Fruit fly (Drosophila melanogaster) whole organism: ENCODE results near the gene CG16825.

Experiments
- CG8478 ChIP-seq: fragments of >200 bp; optimal IDR thresholded peaks from 2 replicates; lab custom pipeline; 2018; ENCODE audit warnings: inconsistent platforms
- Dll ChIP-seq: fragments of >200 bp; optimal IDR thresholded peaks from 2 replicates; lab custom pipeline; 2017
- EcR ChIP-seq, 2 experiments: fragments of >200 bp; optimal IDR thresholded peaks; 2 replicates each; lab custom pipeline; 2017; ENCODE audit warnings: missing biosample characterization in 2 of 2, missing genetic modification characterization in 2 of 2, missing genetic modification reagents in 2 of 2
- pan ChIP-seq: fragments of >200 bp; optimal IDR thresholded peaks from 2 replicates; lab custom pipeline; 2017
- psq ChIP-seq: fragments of >200 bp; optimal IDR thresholded peaks from 2 replicates; lab custom pipeline; 2017
- usp ChIP-seq: fragments of >200 bp; optimal IDR thresholded peaks from 2 replicates; lab custom pipeline; 2017; ENCODE audit warnings: missing biosample characterization, missing genetic modification characterization, mixed read lengths

The CG16825 gene

DNA sequence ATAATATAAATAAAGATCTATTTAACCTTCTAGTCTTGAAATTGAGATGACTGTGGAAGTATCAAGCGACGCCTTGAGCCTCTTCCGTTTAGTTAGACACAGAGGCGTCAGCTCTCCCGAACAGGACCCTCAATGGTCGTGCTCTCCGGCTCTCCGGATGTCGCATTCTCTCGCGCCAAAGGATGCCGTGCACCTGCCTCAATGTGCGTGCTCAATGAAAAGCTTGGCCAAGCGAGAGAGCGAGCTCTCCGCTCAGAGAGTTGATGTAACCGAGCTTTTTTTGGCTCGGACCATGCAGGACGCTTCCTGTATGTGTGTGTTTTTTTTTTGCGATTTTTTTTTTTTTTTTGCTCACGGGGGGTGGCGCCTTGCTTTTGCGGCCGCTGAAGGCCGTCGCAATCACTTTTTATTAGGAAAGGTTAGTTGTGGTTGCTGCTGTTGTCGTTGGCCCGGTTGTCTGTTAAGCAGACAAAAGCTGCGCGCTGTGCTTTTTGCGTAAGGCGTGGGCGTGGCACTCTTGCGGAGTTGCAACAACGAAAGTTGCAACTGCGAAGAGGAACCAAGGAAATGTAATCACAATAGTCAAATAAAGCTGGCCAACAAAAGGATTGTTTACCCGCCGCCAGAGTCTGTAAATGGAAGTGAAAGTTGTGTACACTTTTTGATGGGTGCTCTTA, 27.4 kb downstream of the CG16825 start:
- TF ChIP-seq EcR (GFP tag; optimal IDR thresholded peaks at IDR 0.05; lab: Kevin White, UChicago) (no peak), Dll (peak; percentile 62)

DNA sequence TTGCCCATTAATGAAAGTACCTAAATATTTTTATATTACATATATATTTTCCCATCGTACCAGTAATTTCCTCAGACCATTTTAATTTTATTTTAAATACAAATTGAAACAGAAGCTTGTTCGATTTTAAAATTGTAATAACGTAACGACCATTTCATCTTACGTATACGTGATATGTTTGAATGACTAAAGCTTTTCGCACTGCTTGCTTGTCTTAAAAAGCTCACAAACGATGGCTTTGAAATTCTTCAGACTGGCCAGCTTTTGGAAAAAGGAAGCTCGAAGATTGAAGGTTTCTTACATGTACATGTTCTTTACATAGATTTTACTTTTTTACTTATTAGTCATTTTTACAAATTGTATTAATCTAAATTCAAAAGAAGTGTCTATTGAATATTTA, 28.1 kb downstream of the CG16825 start:
- TF ChIP-seq CG8478 (lab: Kevin White, UChicago) (no peak), usp (GFP tag; lab: Kevin White, UChicago) (no peak), Dll (no peak)

DNA sequence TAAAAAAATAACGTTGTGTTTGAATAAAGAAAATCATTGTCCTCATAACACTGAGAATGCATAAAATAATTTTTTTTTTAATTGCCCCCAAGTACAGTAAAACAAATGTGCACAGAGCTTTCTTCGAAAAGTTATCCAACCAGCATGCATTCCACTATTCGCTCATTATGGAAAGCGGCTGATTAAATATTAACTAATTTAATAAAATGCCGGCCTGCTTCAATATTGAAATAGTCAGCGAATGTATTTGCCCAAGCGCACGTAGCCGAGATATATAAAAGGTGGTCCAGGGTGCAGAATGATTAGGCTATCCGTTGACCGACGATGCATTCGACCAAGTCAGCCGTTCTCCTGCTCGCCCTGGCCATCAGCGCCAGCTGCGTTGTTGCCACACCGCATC, 42.9 kb downstream of the CG16825 start, which contains the start of gene CG16826:
TSS of gene CG16826 (plus strand) at position 301 of the 400 bp plus-strand sequence.
- TF ChIP-seq pan (lab: Kevin White, UChicago) (no peak), CG8478 (lab: Kevin White, UChicago) (no peak), psq (lab: Kevin White, UChicago) (no peak), EcR (GFP tag; optimal IDR thresholded peaks at IDR 0.05; lab: Kevin White, UChicago) (no peak), usp (GFP tag; lab: Kevin White, UChicago) (no peak), Dll (no peak)

DNA sequence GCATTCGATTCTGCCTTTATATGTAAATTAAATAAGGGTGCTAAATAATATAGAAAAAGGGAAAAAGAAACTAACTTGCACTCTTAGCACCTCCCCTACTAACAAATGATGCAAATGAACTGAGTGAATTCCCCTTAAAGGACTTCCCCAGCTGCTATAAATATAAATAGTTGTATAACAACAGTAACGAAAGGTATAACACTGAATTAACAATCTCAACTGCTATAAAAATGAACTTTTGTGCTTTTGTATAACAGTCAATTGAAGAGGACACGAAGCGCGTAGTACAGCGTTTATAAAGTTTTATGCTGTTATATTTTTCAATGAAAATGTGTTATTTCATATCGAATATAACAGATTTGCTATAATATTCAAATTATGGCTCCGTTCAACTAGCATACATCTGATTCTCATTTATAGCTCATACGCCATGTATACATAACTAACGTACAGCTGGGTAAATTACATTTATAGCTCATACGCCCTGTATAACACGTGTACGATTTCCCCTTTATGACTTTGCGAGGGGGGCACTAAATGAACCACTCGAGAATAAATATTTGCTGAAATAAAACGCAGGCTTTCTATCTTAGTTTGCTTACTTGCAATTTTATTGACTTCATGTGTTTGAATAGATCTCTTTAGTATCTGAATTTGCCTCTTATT, 44.8 kb downstream of the CG16825 start:
- no peak for TF ChIP-seq pan (lab: Kevin White, UChicago)
- TF ChIP-seq EcR (GFP tag; optimal IDR thresholded peaks at IDR 0.05; lab: Kevin White, UChicago): no peak
- TF ChIP-seq CG8478 (lab: Kevin White, UChicago): no peak
- no peak for TF ChIP-seq usp (GFP tag; lab: Kevin White, UChicago)
- no peak for TF ChIP-seq psq (lab: Kevin White, UChicago)
- no peak for TF ChIP-seq Dll

DNA sequence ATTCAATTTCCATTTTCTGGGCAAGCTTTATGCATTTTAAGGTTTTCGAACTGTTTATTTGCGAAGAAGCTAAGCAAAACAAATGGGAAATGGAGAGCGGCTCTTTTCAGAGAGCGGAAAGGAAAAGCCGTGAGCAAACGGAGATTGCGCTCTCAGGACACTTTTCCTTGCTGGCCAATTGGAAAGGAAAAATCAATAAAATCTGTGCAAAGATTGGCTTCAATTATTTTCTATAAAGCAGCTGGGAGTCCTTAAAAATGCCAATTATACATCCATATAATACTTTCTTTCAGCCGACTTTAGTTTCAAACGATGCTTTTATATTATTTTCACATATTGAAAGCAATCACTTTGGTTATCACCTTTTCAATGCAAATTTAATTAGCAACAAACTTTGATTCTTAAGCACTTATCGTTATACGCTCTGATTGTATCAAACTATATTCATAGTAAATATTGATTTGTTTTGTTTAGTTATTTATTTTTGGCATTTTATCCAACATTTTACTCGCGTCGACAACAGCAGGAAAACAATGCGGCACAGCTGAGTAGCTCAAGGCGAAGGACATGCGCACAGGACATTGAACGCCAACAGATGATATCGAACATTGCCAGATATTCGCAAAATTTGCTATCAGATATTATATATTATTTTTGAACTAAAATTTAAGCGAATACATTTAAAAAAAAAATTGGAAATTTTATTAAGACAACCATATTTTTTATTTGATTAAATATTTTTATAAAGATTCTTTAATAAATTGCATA, 50.2 kb downstream of the CG16825 start, which contains the start of gene CG9395:
TSS of gene CG9395 (minus strand) at position 494 of the 768 bp plus-strand sequence.
- TF ChIP-seq usp (GFP tag; lab: Kevin White, UChicago) (no peak), EcR (GFP tag; optimal IDR thresholded peaks at IDR 0.05; lab: Kevin White, UChicago) (no peak), pan (lab: Kevin White, UChicago) (no peak), Dll (no peak), psq (lab: Kevin White, UChicago) (no peak), CG8478 (lab: Kevin White, UChicago) (no peak)
